Worm (Caenorhabditis elegans) whole organism, L3 larva: ENCODE results near the gene F11D11.4.

ENCODE experiments used
- R02D3.7 ChIP-seq: fragments of 150-350 bp; optimal IDR thresholded peaks from 2 replicates; lab custom pipeline; 2014; ENCODE audit warnings: missing biosample characterization, missing genetic modification characterization
- ceh-82 ChIP-seq: fragments of 150-350 bp; optimal IDR thresholded peaks from 2 replicates; lab custom pipeline; 2014; ENCODE audit warnings: missing biosample characterization, missing genetic modification characterization
- elt-3 ChIP-seq, 3 experiments: fragments of 150-350 bp in 1 of 3; sonication (generic microtip) in 2 of 3; optimal IDR thresholded peaks; 2 replicates in 2 of 3; 4 replicates in 1 of 3; lab custom pipeline; 2014 to 2017; ENCODE audit warnings: missing biosample characterization in 3 of 3, missing genetic modification characterization in 3 of 3
- fkh-10 ChIP-seq: sonication (generic microtip); optimal IDR thresholded peaks from 2 replicates; lab custom pipeline; 2017; ENCODE audit warnings: missing biosample characterization, missing genetic modification reagents, missing genetic modification characterization
- lin-39 ChIP-seq: fragments of 150-350 bp; optimal IDR thresholded peaks from 2 replicates; lab custom pipeline; 2018; ENCODE audit warnings: missing biosample characterization, missing genetic modification reagents, missing genetic modification characterization
- nhr-237 ChIP-seq: fragments of 150-350 bp; optimal IDR thresholded peaks from 2 replicates; lab custom pipeline; 2014; ENCODE audit warnings: missing biosample characterization, missing genetic modification characterization
- pha-4 ChIP-seq: fragments of 150-350 bp; optimal IDR thresholded peaks from 2 replicates; lab custom pipeline; 2014; ENCODE audit warnings: missing biosample characterization, missing genetic modification reagents, missing genetic modification characterization
- skn-1 ChIP-seq: fragments of 150-350 bp; optimal IDR thresholded peaks from 2 replicates; lab custom pipeline; 2014; ENCODE audit warnings: missing biosample characterization, missing genetic modification characterization

DNA sequence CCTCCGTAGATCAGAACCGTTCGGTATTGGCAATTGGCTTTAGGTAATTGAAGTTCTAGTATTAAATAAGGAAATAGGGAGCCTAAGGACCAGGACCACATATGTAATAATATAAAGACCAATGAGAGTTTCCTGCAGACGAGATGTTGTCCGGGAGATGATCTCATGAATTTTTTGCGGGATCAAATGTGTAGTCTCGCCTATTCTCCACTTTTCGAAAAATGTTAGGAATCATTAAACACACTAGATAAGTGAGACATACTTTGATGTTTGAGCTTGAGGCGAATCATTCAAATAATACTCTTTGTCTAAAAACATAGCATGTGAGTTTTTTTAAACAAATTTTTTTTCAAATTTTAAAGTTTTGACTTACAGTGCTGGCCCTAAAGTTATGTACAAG, 8.1 kb upstream of the F11D11.4 start, which contains the start of gene F11D11.6:
- TF ChIP-seq nhr-237 (tag; lab: Kevin White, UChicago) = no peak
- no peak for TF ChIP-seq elt-3 (tag; optimal IDR thresholded peaks at IDR 0.05; lab: Kevin White, UChicago)
- no peak for TF ChIP-seq lin-39 (tag; lab: Kevin White, UChicago)
- TF ChIP-seq ceh-82 (tag; lab: Kevin White, UChicago) = no peak
- no peak for TF ChIP-seq fkh-10 (GFP tag; lab: Kevin White, UChicago)
- no peak for TF ChIP-seq R02D3.7 (tag; lab: Kevin White, UChicago)
- TF ChIP-seq pha-4 = no peak
- no peak for TF ChIP-seq skn-1 (tag; lab: Kevin White, UChicago)
